Fruit fly (Drosophila melanogaster): Measurements from ENCODE around the gene Cluap1.

dm6 chrX:22582909-22583308, 38.8 kb upstream of the Cluap1 start:
- TF ChIP-seq usp (GFP tag; optimal IDR thresholded peaks at IDR 0.05), result no peak
- no peak for TF ChIP-seq pan (optimal IDR thresholded peaks at IDR 0.05)
- TF ChIP-seq psq (optimal IDR thresholded peaks at IDR 0.05), result no peak
- no peak for TF ChIP-seq CG8478 (optimal IDR thresholded peaks at IDR 0.05)
- TF ChIP-seq Dll (optimal IDR thresholded peaks at IDR 0.05), result no peak

All from whole organism.